Worm (Caenorhabditis elegans): ENCODE data around the gene D2062.13.
"Not testable (repeated sequence)": the region's sequence is repeated elsewhere in the genome, so short reads cannot be mapped to it uniquely, and the experiment has no call there.

Gene D2062.13

DNA sequence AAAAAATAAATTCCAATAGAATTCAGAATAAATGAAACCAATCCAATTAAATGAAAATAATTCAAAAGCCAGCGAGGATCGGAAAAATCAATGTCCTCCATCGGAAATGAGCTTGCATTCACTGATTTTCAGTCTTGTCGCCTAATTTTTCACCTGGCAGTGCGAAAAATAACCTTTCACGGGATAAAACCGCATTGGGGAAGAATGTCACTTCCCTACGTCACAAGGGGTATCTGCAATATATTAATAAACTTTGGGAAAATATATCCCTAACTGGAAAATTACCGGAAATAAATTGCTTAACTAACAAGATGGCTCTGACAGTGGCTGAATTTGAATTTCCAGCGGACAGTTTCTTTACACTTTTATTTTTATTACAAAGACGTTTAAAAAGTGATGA lies 7.1 kb upstream of the D2062.13 start, which contains the start of gene sri-77:
TSS of gene sri-77 (minus strand) at position 101 of the 400 bp plus-strand sequence.
- no peak for TF ChIP-seq K11D2.4 (GFP tag; IDR thresholded peaks at IDR 0.05)
- no peak for TF ChIP-seq D2030.7 (GFP tag; IDR thresholded peaks at IDR 0.05)
- TF ChIP-seq B0261.1 (tag; optimal IDR thresholded peaks at IDR 0.05), result no peak
- TF ChIP-seq dpff-1 (tag; optimal IDR thresholded peaks at IDR 0.05), result no peak
- no peak for TF ChIP-seq tlf-1 (GFP tag; optimal IDR thresholded peaks at IDR 0.05)

DNA sequence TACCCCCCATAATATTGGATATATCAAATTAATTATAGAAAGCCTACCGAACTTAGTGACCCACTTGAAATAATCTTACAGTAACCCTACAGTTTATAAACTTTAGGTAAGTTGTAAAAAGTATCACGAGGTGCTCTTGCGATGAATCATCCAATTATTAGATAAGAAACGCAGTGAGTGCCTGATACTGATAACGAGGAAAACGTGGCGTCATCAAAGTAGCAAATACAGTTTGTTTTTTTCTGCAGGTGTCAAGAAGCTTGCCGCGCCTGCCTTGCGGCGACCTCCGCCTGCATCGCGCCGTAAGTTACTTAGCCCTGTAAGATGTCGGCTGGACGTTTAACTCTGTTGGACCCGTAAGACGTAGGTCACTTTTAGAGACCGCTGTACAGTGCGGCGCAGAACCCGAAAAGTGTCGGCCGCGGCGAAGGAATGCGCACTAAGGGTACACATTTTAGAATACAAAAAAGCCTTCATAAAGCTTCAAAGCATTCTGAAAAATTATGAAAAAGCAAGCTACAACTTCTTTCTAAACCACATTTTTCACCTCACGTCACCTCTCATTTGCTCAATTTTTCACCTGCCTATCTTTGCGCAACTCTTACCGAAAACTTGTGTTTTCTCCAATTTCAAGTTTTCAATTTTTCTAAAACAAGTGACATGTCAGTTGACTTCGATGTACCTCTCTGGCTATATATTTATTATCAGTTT lies 2.0 kb upstream of the D2062.13 start, which contains the start of gene sri-38:
TSS of gene sri-38 (plus strand) at position 661 of the 711 bp plus-strand sequence.
- TF ChIP-seq dox-1 (GFP tag; IDR thresholded peaks at IDR 0.05) (peak; percentile 63; the same call in 1 of the 2 replicates), zfh-2 (GFP tag; conservative IDR thresholded peaks at IDR 0.05) (0 out of 2 replicates have a peak, but pooled peaks have one; percentile 54), atf-7 (tag; optimal IDR thresholded peaks at IDR 0.05) (peak; percentile 56), egrh-3 (GFP tag; IDR thresholded peaks at IDR 0.05) (no peak), rec-8 (tag; optimal IDR thresholded peaks at IDR 0.05) (no peak), nhr-80 (tag; optimal IDR thresholded peaks at IDR 0.05) (peak; percentile 67)

DNA sequence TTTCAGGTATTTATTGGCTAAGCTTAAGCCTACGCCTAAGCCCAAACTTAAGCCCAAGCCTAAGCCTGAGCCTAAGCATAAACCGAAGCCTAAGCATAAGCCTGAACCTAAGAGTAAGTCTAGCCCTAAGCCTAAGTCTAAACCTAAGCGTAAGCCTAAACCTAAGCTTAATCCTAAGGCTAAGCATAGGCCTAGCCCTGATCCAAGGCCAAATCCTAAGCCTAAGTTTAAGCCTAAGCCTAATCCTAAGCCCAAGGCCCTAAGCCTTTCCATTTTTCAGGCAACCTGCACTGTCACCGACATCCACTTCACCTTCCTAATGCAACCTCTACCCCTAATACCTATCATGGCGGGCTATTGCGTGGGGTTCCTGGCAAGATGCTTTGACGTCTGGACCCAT lies 1.4 kb upstream of the D2062.13 start:
- 0 out of 2 replicates have a peak, but pooled peaks have one; percentile 9 for TF ChIP-seq ztf-28 (GFP tag; IDR thresholded peaks at IDR 0.05)
- no peak for TF ChIP-seq F55B11.4 (tag; optimal IDR thresholded peaks at IDR 0.05; ENCODE audit: borderline replicate concordance, insufficient read depth)

DNA sequence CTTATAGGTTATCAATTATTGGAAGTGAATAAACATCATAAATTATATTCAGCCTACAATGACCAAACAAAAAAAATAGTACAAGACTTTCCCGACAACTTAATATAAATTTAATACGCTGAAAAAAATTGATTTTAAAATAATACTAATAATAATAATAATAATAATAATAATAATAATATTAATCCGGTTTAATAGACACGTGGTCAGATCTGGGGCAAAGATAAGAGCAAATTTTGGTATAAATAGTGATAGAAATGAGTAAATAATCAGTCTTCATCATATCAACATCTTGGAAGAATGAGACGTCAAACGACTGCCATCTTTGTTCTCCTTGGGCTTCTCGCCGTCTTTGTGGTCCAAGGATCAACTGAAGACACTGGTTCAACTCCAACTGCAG lies 4.3 kb downstream of the D2062.13 start, which contains the start of gene msrp-5:
TSS of gene msrp-5 (plus strand) at position 301 of the 400 bp plus-strand sequence.
- TF ChIP-seq aptf-3 (GFP tag; IDR thresholded peaks at IDR 0.05); snpc-4 (GFP tag; optimal IDR thresholded peaks at IDR 0.05); snpc-4 (tag; optimal IDR thresholded peaks at IDR 0.05); K11D2.4 (GFP tag; IDR thresholded peaks at IDR 0.05): not testable (repeated sequence)

DNA sequence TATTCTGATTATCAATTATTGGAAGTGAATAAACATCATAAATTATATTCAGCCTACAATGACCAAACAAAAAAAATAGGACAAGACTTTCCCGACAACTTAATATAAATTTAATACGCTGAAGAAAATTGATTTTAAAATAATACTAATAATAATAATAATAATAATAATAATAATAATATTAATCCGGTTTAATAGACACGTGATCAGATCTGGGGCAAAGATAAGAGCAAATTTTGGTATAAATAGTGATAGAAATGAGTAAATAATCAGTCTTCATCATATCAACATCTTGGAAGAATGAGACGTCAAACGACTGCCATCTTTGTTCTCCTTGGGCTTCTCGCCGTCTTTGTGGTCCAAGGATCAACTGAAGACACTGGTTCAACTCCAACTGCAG lies 6.8 kb downstream of the D2062.13 start, which contains the start of gene msrp-6:
TSS of gene msrp-6 (plus strand) at position 301 of the 400 bp plus-strand sequence.
- not testable (repeated sequence) for TF ChIP-seq B0336.3 (GFP tag; IDR thresholded peaks at IDR 0.05); nhr-179 (tag; optimal IDR thresholded peaks at IDR 0.05); K11D2.4 (GFP tag; IDR thresholded peaks at IDR 0.05)

DNA sequence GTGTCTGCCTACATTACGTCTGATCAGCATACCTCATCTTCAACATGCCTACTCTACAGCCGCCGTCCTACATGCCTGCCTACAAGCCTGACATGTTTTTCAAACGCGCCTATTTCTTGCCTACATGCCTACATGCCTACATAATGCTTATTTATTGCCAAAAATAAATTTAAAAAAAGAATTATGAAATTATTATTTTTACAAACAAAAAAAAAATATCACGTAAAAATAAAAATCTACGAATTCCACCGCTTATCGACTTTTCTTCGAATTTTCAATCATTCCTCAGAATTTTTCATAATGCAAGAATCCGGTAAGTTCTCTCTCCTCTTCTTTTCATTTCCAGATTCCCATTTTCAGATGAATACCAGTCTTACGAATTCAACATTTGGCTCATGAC lies 10.1 kb downstream of the D2062.13 start, which contains the start of gene D2062.5:
TSS of gene D2062.5 (plus strand) at position 301 of the 400 bp plus-strand sequence.
- TF ChIP-seq ama-1 (optimal IDR thresholded peaks at IDR 0.05) (no peak), ama-1 (GFP tag; optimal IDR thresholded peaks at IDR 0.05) (no peak), unc-130 (GFP tag; optimal IDR thresholded peaks at IDR 0.05) (no peak), Y79H2A.3 (GFP tag; conservative IDR thresholded peaks at IDR 0.05) (no peak), ztf-28 (GFP tag; IDR thresholded peaks at IDR 0.05) (no peak), ztf-3 (GFP tag; optimal IDR thresholded peaks at IDR 0.05) (no peak)

DNA sequence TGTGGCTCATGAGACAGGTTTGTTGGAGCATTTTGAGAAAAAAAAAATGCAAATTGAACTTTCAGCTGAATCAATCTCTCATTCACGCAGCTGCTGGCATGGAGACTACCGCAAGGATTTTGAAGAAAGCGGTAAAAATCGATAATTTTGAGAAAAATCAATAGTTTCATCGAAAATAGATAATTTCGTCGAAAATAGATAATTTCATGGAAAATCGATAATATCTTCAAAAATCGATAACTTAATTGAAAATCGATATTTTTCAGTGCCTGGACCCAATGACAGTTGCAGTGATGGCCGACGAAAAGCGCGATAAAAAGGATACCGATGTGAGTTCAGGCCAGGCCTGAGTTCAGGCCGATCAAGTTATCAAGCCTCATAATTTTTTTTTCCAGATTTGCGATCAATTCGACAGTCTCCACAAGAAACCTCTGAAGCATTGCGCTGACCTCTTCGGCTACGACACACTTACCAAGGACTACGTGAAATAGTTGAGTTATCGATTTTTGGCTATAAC lies 10.6 kb downstream of the D2062.13 start, which contains the start of gene D2062.4:
TSS of gene D2062.4 (plus strand) at position 467 of the 517 bp plus-strand sequence.
- not testable (repeated sequence) for TF ChIP-seq ztf-6 (GFP tag; IDR thresholded peaks at IDR 0.05); cebp-2 (GFP tag; IDR thresholded peaks at IDR 0.05); lin-54 (GFP tag; optimal IDR thresholded peaks at IDR 0.05)

Data from whole organism, young adult.